Fruit fly (Drosophila melanogaster) whole organism, embryonic: Measurements from ENCODE around the gene ninaC.
A peak's percentile ranks its signal among the peaks of the same experiment; 100 is the strongest.

Source experiments
- B-H1 ChIP-seq: fragments of 200-800 bp; sonication (Bioruptor generic); IDR thresholded peaks from 3 replicates; pipeline ENCODE4 v1.3.6; 2022; ENCODE audit warnings: missing biosample characterization, missing genetic modification characterization
- Bgb ChIP-seq: fragments of 200-800 bp; sonication (Bioruptor generic); IDR thresholded peaks from 2 replicates; pipeline ENCODE4 v1.3.6; 2022; ENCODE audit warnings: missing biosample characterization, missing genetic modification characterization; ENCODE audit not compliant: partially characterized antibody
- CG10209 ChIP-seq: fragments of 200-800 bp; sonication (Bioruptor generic); optimal IDR thresholded peaks from 3 replicates; lab custom pipeline; 2017; ENCODE audit warnings: missing biosample characterization, mild to moderate bottlenecking, missing genetic modification characterization, missing genetic modification reagents
- CG1024 ChIP-seq: fragments of 200-800 bp; sonication (Bioruptor generic); IDR thresholded peaks from 2 replicates; pipeline ENCODE4 v1.3.6; 2022; ENCODE audit warnings: missing biosample characterization, missing genetic modification characterization
- CG10267 ChIP-seq: fragments of 200-800 bp; sonication (Bioruptor generic); optimal IDR thresholded peaks from 2 replicates; lab custom pipeline; 2018; ENCODE audit warnings: missing biosample characterization, mild to moderate bottlenecking, missing genetic modification characterization, moderate library complexity
- CG12104 ChIP-seq: fragments of 200-800 bp; sonication (Bioruptor generic); optimal IDR thresholded peaks from 3 replicates; lab custom pipeline; 2016; ENCODE audit warnings: missing biosample characterization, missing genetic modification characterization
- CG12942 ChIP-seq: fragments of 200-800 bp; sonication (Bioruptor generic); optimal IDR thresholded peaks from 3 replicates; lab custom pipeline; 2016; ENCODE audit warnings: missing biosample characterization, missing genetic modification characterization
- CG13624 ChIP-seq: fragments of 200-800 bp; sonication (Bioruptor generic); optimal IDR thresholded peaks from 2 replicates; lab custom pipeline; 2016; ENCODE audit warnings: missing biosample characterization, missing genetic modification characterization
- CG14014 ChIP-seq: fragments of 200-800 bp; sonication (Bioruptor generic); IDR thresholded peaks from 2 replicates; pipeline ENCODE4 v1.3.6; 2022; ENCODE audit warnings: missing biosample characterization, missing genetic modification characterization
- CG1603 ChIP-seq: fragments of 200-800 bp; sonication (Bioruptor generic); optimal IDR thresholded peaks from 2 replicates; lab custom pipeline; 2019; ENCODE audit warnings: missing biosample characterization, mild to moderate bottlenecking, missing genetic modification characterization, moderate library complexity
- CG18011 ChIP-seq: fragments of 200-800 bp; sonication (Bioruptor generic); optimal IDR thresholded peaks from 2 replicates; lab custom pipeline; 2017; ENCODE audit warnings: missing biosample characterization, missing genetic modification characterization, mild to moderate bottlenecking, moderate library complexity, missing genotype
- CG18476 ChIP-seq: fragments of 200-800 bp; sonication (Bioruptor generic); optimal IDR thresholded peaks from 2 replicates; lab custom pipeline; 2016; ENCODE audit warnings: missing biosample characterization, mild to moderate bottlenecking, missing genetic modification characterization
- CG31224 ChIP-seq: fragments of 200-800 bp; sonication (Bioruptor generic); IDR thresholded peaks from 2 replicates; pipeline ENCODE4 v1.3.6; 2022; ENCODE audit warnings: missing biosample characterization, missing genetic modification characterization
- CG31388 ChIP-seq: fragments of 200-800 bp; sonication (Bioruptor generic); optimal IDR thresholded peaks from 2 replicates; lab custom pipeline; 2016; ENCODE audit warnings: missing biosample characterization, missing genetic modification characterization
- CG32767 ChIP-seq: fragments of 200-800 bp; sonication (Bioruptor generic); IDR thresholded peaks from 2 replicates; pipeline ENCODE4 v1.3.6; 2022; ENCODE audit warnings: missing biosample characterization, missing genetic modification characterization
- CG32772 ChIP-seq: fragments of 200-800 bp; sonication (Bioruptor generic); IDR thresholded peaks from 2 replicates; pipeline ENCODE4 v1.3.6; 2022; ENCODE audit warnings: missing biosample characterization, missing genetic modification characterization
- CG3281 ChIP-seq: fragments of 200-800 bp; sonication (Bioruptor generic); optimal IDR thresholded peaks from 3 replicates; lab custom pipeline; 2017; ENCODE audit warnings: missing biosample characterization, mild to moderate bottlenecking, missing genetic modification characterization
- CG3847 ChIP-seq: fragments of 200-800 bp; sonication (Bioruptor generic); IDR thresholded peaks from 2 replicates; pipeline ENCODE4 v1.3.6; 2022; ENCODE audit warnings: missing biosample characterization, missing genetic modification characterization
- CG3995 ChIP-seq: fragments of 200-800 bp; sonication (Bioruptor generic); optimal IDR thresholded peaks from 3 replicates; lab custom pipeline; 2016; ENCODE audit warnings: missing biosample characterization, missing genetic modification characterization
- CG5180 ChIP-seq: fragments of 200-800 bp; sonication (Bioruptor generic); optimal IDR thresholded peaks from 3 replicates; lab custom pipeline; 2017; ENCODE audit warnings: missing biosample characterization, missing genetic modification characterization, mild to moderate bottlenecking, moderate library complexity, missing genetic modification reagents
- CG5953 ChIP-seq: fragments of 200-800 bp; sonication (Bioruptor generic); IDR thresholded peaks from 2 replicates; pipeline ENCODE4 v1.3.6; 2022; ENCODE audit warnings: missing biosample characterization, missing genetic modification characterization
- CG6254 ChIP-seq: fragments of 200-800 bp; sonication (Bioruptor generic); optimal IDR thresholded peaks from 3 replicates; lab custom pipeline; 2017; ENCODE audit warnings: mild to moderate bottlenecking, missing biosample characterization, missing genetic modification reagents, missing genetic modification characterization
- CG7987 ChIP-seq: fragments of 200-800 bp; sonication (Bioruptor generic); optimal IDR thresholded peaks from 2 replicates; lab custom pipeline; 2018; ENCODE audit warnings: missing biosample characterization, mild to moderate bottlenecking, missing genetic modification characterization, moderate library complexity
- CG8359 ChIP-seq: fragments of 200-800 bp; sonication (Bioruptor generic); optimal IDR thresholded peaks from 2 replicates; lab custom pipeline; 2017; ENCODE audit warnings: missing biosample characterization, mild to moderate bottlenecking, missing genetic modification characterization, borderline replicate concordance
- CG9215 ChIP-seq: fragments of 200-800 bp; sonication (Bioruptor generic); IDR thresholded peaks from 2 replicates; pipeline ENCODE4 v1.3.6; 2022; ENCODE audit warnings: missing biosample characterization, missing genetic modification characterization
- CG9876 ChIP-seq: fragments of 200-800 bp; sonication (Bioruptor generic); optimal IDR thresholded peaks from 2 replicates; lab custom pipeline; 2016; ENCODE audit warnings: missing biosample characterization, missing genetic modification characterization
- Doc3 ChIP-seq: fragments of 200-800 bp; sonication (Bioruptor generic); IDR thresholded peaks from 3 replicates; pipeline ENCODE4 v1.3.6; 2022; ENCODE audit warnings: missing biosample characterization, missing genetic modification characterization; ENCODE audit not compliant: partially characterized antibody
- ERR ChIP-seq: fragments of 200-800 bp; sonication (Bioruptor generic); optimal IDR thresholded peaks from 2 replicates; lab custom pipeline; 2016; ENCODE audit warnings: missing biosample characterization, missing genetic modification characterization
- GATAe ChIP-seq: fragments of 200-800 bp; sonication (Bioruptor generic); conservative IDR thresholded peaks from 2 replicates; pipeline ENCODE4 v1.3.6; 2022; ENCODE audit warnings: missing biosample characterization, missing genetic modification characterization
- Hey ChIP-seq: fragments of 200-800 bp; sonication (Bioruptor generic); optimal IDR thresholded peaks from 3 replicates; lab custom pipeline; 2018; ENCODE audit warnings: missing biosample characterization, mild to moderate bottlenecking, missing genetic modification characterization
- Hr3 ChIP-seq: fragments of 200-800 bp; sonication (Bioruptor generic); optimal IDR thresholded peaks from 3 replicates; lab custom pipeline; 2016; ENCODE audit warnings: missing biosample characterization, missing genetic modification characterization
- MESR4 ChIP-seq: fragments of 200-800 bp; sonication (Bioruptor generic); optimal IDR thresholded peaks from 2 replicates; lab custom pipeline; 2018; ENCODE audit warnings: missing biosample characterization, mild to moderate bottlenecking, missing genetic modification characterization, moderate library complexity
- Mad ChIP-seq: fragments of 200-800 bp; sonication (Bioruptor generic); optimal IDR thresholded peaks from 2 replicates; lab custom pipeline; 2016; ENCODE audit warnings: missing biosample characterization, missing genetic modification characterization
- Nf-YA ChIP-seq: fragments of 200-800 bp; sonication (Bioruptor generic); IDR thresholded peaks from 2 replicates; pipeline ENCODE4 v1.3.6; 2022; ENCODE audit warnings: missing biosample characterization, missing genetic modification characterization
- Sox102F ChIP-seq: fragments of 200-800 bp; sonication (Bioruptor generic); optimal IDR thresholded peaks from 2 replicates; lab custom pipeline; 2018; ENCODE audit warnings: missing biosample characterization, mild to moderate bottlenecking, missing genetic modification characterization, moderate library complexity
- Spps ChIP-seq: fragments of 200-800 bp; sonication (Bioruptor generic); optimal IDR thresholded peaks from 2 replicates; lab custom pipeline; 2018; ENCODE audit warnings: missing biosample characterization, mild to moderate bottlenecking, missing genetic modification characterization
- YL-1 ChIP-seq: fragments of 200-800 bp; sonication (Bioruptor generic); optimal IDR thresholded peaks from 3 replicates; lab custom pipeline; 2017; ENCODE audit warnings: missing biosample characterization, mild to moderate bottlenecking, missing genetic modification characterization
- al ChIP-seq: fragments of 200-800 bp; sonication (Bioruptor generic); IDR thresholded peaks from 2 replicates; pipeline ENCODE4 v1.3.6; 2022; ENCODE audit warnings: missing biosample characterization, missing genetic modification characterization
- az2 ChIP-seq: fragments of 200-800 bp; sonication (Bioruptor generic); optimal IDR thresholded peaks from 3 replicates; lab custom pipeline; 2016; ENCODE audit warnings: missing biosample characterization, missing genetic modification characterization
- bowl ChIP-seq: fragments of 200-800 bp; sonication (Bioruptor generic); IDR thresholded peaks from 2 replicates; pipeline ENCODE4 v1.3.6; 2022; ENCODE audit warnings: missing biosample characterization, missing genetic modification characterization
- dimm ChIP-seq: fragments of 200-800 bp; sonication (Bioruptor generic); IDR thresholded peaks from 2 replicates; pipeline ENCODE4 v1.3.6; 2022; ENCODE audit warnings: missing biosample characterization, missing genetic modification characterization
- dmrt11E ChIP-seq: fragments of 200-800 bp; sonication (Bioruptor generic); optimal IDR thresholded peaks from 3 replicates; lab custom pipeline; 2018; ENCODE audit warnings: missing biosample characterization, mild to moderate bottlenecking, missing genetic modification characterization, moderate library complexity
- gcm2 ChIP-seq: fragments of 200-800 bp; sonication (Bioruptor generic); optimal IDR thresholded peaks from 2 replicates; lab custom pipeline; 2016; ENCODE audit warnings: missing biosample characterization, missing genetic modification characterization
- lov ChIP-seq, 2 experiments: fragments of 200-800 bp in 1 of 2; fragments of >200 bp in 1 of 2; sonication (Bioruptor generic) in 1 of 2; IDR thresholded peaks in 1 of 2; optimal IDR thresholded peaks in 1 of 2; 2 replicates in 1 of 2; 3 replicates in 1 of 2; pipeline versions ENCODE4 v1.3.6 to Lab custom; 2017 to 2022; ENCODE audit warnings: missing biosample characterization in 1 of 2, missing genetic modification characterization in 1 of 2
- nmo ChIP-seq: fragments of 200-800 bp; sonication (Bioruptor generic); optimal IDR thresholded peaks from 2 replicates; lab custom pipeline; 2018; ENCODE audit warnings: missing biosample characterization, mild to moderate bottlenecking, missing genetic modification characterization, moderate library complexity
- odd ChIP-seq: fragments of 200-800 bp; sonication (Bioruptor generic); optimal IDR thresholded peaks from 2 replicates; lab custom pipeline; 2017; ENCODE audit warnings: missing biosample characterization, mild to moderate bottlenecking, missing genetic modification characterization
- otp ChIP-seq: fragments of 200-800 bp; sonication (Bioruptor generic); IDR thresholded peaks from 3 replicates; pipeline ENCODE4, ENCODE4 v1.3.6; 2022; ENCODE audit warnings: missing biosample characterization, missing genetic modification characterization
- psq ChIP-seq: fragments of 200-800 bp; sonication (Bioruptor generic); optimal IDR thresholded peaks from 2 replicates; lab custom pipeline; 2017; ENCODE audit warnings: missing biosample characterization, missing genetic modification characterization
- ro ChIP-seq: fragments of 200-800 bp; sonication (Bioruptor generic); IDR thresholded peaks from 2 replicates; pipeline ENCODE4 v1.3.6; 2022; ENCODE audit warnings: missing biosample characterization, missing genetic modification characterization
- salm ChIP-seq: fragments of 200-800 bp; sonication (Bioruptor generic); optimal IDR thresholded peaks from 2 replicates; lab custom pipeline; 2018; ENCODE audit warnings: missing biosample characterization, mild to moderate bottlenecking, missing genetic modification characterization
- sens ChIP-seq: fragments of 200-800 bp; sonication (Bioruptor generic); peaks from one replicate; lab custom pipeline; 2016; ENCODE audit warnings: missing biosample characterization, missing genetic modification characterization

ninaC gene

dm6 chr2L:7401627-7402026 lies 24.1 kb downstream of the ninaC start (continued):
- TF ChIP-seq bowl (no peak), ro (GFP tag; lab: Robert Waterston, UW) (peak; percentile 74), YL-1 (GFP tag; lab: Kevin White, UChicago) (no peak), CG7987 (GFP tag; lab: Kevin White, UChicago) (no peak), Sox102F (GFP tag; lab: Kevin White, UChicago) (peak; percentile 86), CG8359 (GFP tag; lab: Kevin White, UChicago) (no peak), az2 (GFP tag; lab: Kevin White, UChicago) (peak; percentile 67), CG3847 (GFP tag; lab: Robert Waterston, UW) (peak; percentile 76), CG18476 (GFP tag; lab: Kevin White, UChicago) (peak; percentile 40), GATAe (GFP tag; lab: Robert Waterston, UW) (no peak), CG1603 (peak; percentile 31), Bgb (no peak), MESR4 (GFP tag; lab: Kevin White, UChicago) (no peak), odd (GFP tag; lab: Kevin White, UChicago) (peak; percentile 52), sens (GFP tag; lab: Kevin White, UChicago) (peak; percentile 91), CG3995 (no peak), ERR (GFP tag; lab: Kevin White, UChicago) (no peak), CG32767 (0 out of 2 replicates have a peak, but pooled peaks have one; percentile 37), CG3281 (GFP tag; lab: Kevin White, UChicago) (peak; percentile 56), CG5180 (peak; percentile 30), Nf-YA (peak; percentile 71), CG12942 (GFP tag; lab: Kevin White, UChicago) (peak; percentile 29), dimm (GFP tag; lab: Robert Waterston, UW) (peak; percentile 37; the same call in 1 of the 2 replicates), nmo (peak; percentile 79), salm (tag; lab: Kevin White, UChicago) (peak; percentile 57), psq (GFP tag; lab: Kevin White, UChicago) (no peak), CG10267 (tag; lab: Kevin White, UChicago) (peak; percentile 66), Hr3 (GFP tag; lab: Kevin White, UChicago) (peak; percentile 25), Spps (peak; percentile 52), CG13624 (GFP tag; lab: Kevin White, UChicago) (no peak), CG5953 (no peak), B-H1 (GFP tag; lab: Robert Waterston, UW) (peak; percentile 59; the same call in 2 of the 3 replicates), CG32772 (peak; percentile 71; the same call in 1 of the 2 replicates), Doc3 (GFP tag; lab: Robert Waterston, UW) (no peak), CG9215 (GFP tag; lab: Robert Waterston, UW) (peak; percentile 62), al (GFP tag; lab: Robert Waterston, UW) (peak; percentile 47; the same call in 1 of the 2 replicates), CG9876 (GFP tag; lab: Kevin White, UChicago) (no peak), lov (optimal IDR thresholded peaks at IDR 0.05; lab: Kevin White, UChicago) (no peak), lov (GFP tag; IDR thresholded peaks at IDR 0.05; lab: Robert Waterston, UW) (no peak), CG14014 (peak; percentile 72; the same call in 1 of the 2 replicates), CG12104 (GFP tag; lab: Kevin White, UChicago) (peak; percentile 56), CG1024 (GFP tag; lab: Robert Waterston, UW) (peak; percentile 60), CG18011 (GFP tag; lab: Kevin White, UChicago) (no peak), Mad (GFP tag; lab: Kevin White, UChicago) (peak; percentile 5), CG31224 (GFP tag; lab: Robert Waterston, UW) (peak; percentile 63), Hey (tag; lab: Kevin White, UChicago) (no peak), otp (no peak), CG6254 (GFP tag; lab: Kevin White, UChicago) (peak; percentile 16), dmrt11E (tag; lab: Kevin White, UChicago) (peak; percentile 67), CG31388 (GFP tag; lab: Kevin White, UChicago) (no peak), gcm2 (GFP tag; lab: Kevin White, UChicago) (peak; percentile 7), CG10209 (GFP tag; lab: Kevin White, UChicago) (peak; percentile 57)
